Worm (Caenorhabditis elegans) whole organism, L1 larva: ENCODE data around the gene F57B7.2.
A peak's percentile ranks its signal among the peaks of the same experiment; 100 is the strongest.

Source experiments
- C04F5.9 ChIP-seq: sonication (generic microtip); optimal IDR thresholded peaks from 2 replicates; lab custom pipeline; 2016; ENCODE audit warnings: missing genetic modification characterization, missing compliant biosample characterization
- C16A3.4 ChIP-seq: fragments of 150-350 bp; optimal IDR thresholded peaks from 2 replicates; lab custom pipeline; 2014; ENCODE audit warnings: missing biosample characterization, missing genetic modification characterization
- aha-1 ChIP-seq: fragments of 150-350 bp; optimal IDR thresholded peaks from 2 replicates; lab custom pipeline; 2014; ENCODE audit warnings: missing biosample characterization, missing genetic modification characterization
- blmp-1 ChIP-seq: fragments of 150-350 bp; optimal IDR thresholded peaks from 2 replicates; lab custom pipeline; 2014; ENCODE audit warnings: missing biosample characterization, missing genetic modification characterization
- ceh-88 ChIP-seq: fragments of 200-800 bp; sonication (Bioruptor generic); IDR thresholded peaks from 2 replicates; pipeline ENCODE4 v1.3.6; 2022; ENCODE audit warnings: missing genetic modification characterization, missing compliant biosample characterization
- ces-1 ChIP-seq: fragments of 150-350 bp; optimal IDR thresholded peaks from 2 replicates; lab custom pipeline; 2014; ENCODE audit warnings: missing biosample characterization, missing genetic modification reagents, missing genetic modification characterization
- dpl-1 ChIP-seq, 3 experiments: fragments of 150-350 bp in 2 of 3; sonication (generic microtip) in 1 of 3; optimal IDR thresholded peaks; 2 replicates each; lab custom pipeline; 2014 to 2017; ENCODE audit warnings: missing biosample characterization in 3 of 3, missing genetic modification characterization in 3 of 3, missing genetic modification reagents in 3 of 3
- fos-1 ChIP-seq: fragments of 150-350 bp; optimal IDR thresholded peaks from 2 replicates; lab custom pipeline; 2014; ENCODE audit warnings: missing biosample characterization, missing genetic modification characterization
- grh-1 ChIP-seq: fragments of 200-800 bp; sonication (Bioruptor generic); IDR thresholded peaks from 2 replicates; pipeline ENCODE4 v1.3.6; 2022; ENCODE audit warnings: missing genetic modification reagents, missing genetic modification characterization, missing compliant biosample characterization
- hlh-17 ChIP-seq: fragments of 200-800 bp; sonication (Bioruptor generic); optimal IDR thresholded peaks from 2 replicates; lab custom pipeline; 2018; ENCODE audit warnings: missing genetic modification characterization, mild to moderate bottlenecking, missing compliant biosample characterization, moderate library complexity, borderline replicate concordance
- irx-1 ChIP-seq: sonication (generic microtip); optimal IDR thresholded peaks from 2 replicates; lab custom pipeline; 2016; ENCODE audit warnings: missing genetic modification characterization, missing compliant biosample characterization
- lin-14 ChIP-seq: fragments of 200-800 bp; sonication (Bioruptor generic); optimal IDR thresholded peaks from 2 replicates; lab custom pipeline; 2018; ENCODE audit warnings: mild to moderate bottlenecking, missing genetic modification characterization, moderate library complexity, missing compliant biosample characterization
- lin-15B ChIP-seq: fragments of 150-350 bp; sonication (generic microtip); optimal IDR thresholded peaks from 3 replicates; lab custom pipeline; 2014; ENCODE audit warnings: missing biosample characterization, missing genetic modification characterization
- lin-39 ChIP-seq: fragments of 150-350 bp; optimal IDR thresholded peaks from 2 replicates; lab custom pipeline; 2014; ENCODE audit warnings: missing biosample characterization, missing genetic modification reagents, missing genetic modification characterization
- mef-2 ChIP-seq: fragments of 150-350 bp; optimal IDR thresholded peaks from 2 replicates; lab custom pipeline; 2014; ENCODE audit warnings: missing biosample characterization, missing genetic modification characterization
- nhr-11 ChIP-seq: fragments of 150-350 bp; optimal IDR thresholded peaks from 2 replicates; lab custom pipeline; 2014; ENCODE audit warnings: missing biosample characterization, missing genetic modification characterization
- nhr-20 ChIP-seq: sonication (generic microtip); optimal IDR thresholded peaks from 2 replicates; lab custom pipeline; 2016; ENCODE audit warnings: mild to moderate bottlenecking, missing genetic modification characterization, missing compliant biosample characterization
- nhr-237 ChIP-seq: fragments of 150-350 bp; optimal IDR thresholded peaks from 2 replicates; lab custom pipeline; 2014; ENCODE audit warnings: missing biosample characterization, missing genetic modification characterization
- nhr-47 ChIP-seq: sonication (generic microtip); optimal IDR thresholded peaks from 2 replicates; lab custom pipeline; 2016; ENCODE audit warnings: mild to moderate bottlenecking, missing genetic modification characterization, moderate library complexity, missing compliant biosample characterization
- nhr-71 ChIP-seq: sonication (generic microtip); optimal IDR thresholded peaks from 2 replicates; lab custom pipeline; 2016; ENCODE audit warnings: mild to moderate bottlenecking, missing genetic modification characterization, moderate library complexity, missing compliant biosample characterization
- nhr-77 ChIP-seq: fragments of 150-350 bp; optimal IDR thresholded peaks from 2 replicates; lab custom pipeline; 2014; ENCODE audit warnings: missing biosample characterization, missing genetic modification characterization
- nhr-85 ChIP-seq: sonication (generic microtip); peaks from one replicate; lab custom pipeline; 2016; ENCODE audit warnings: missing genetic modification characterization, inconsistent platforms, missing compliant biosample characterization
- pag-3 ChIP-seq: sonication (generic microtip); optimal IDR thresholded peaks from 2 replicates; lab custom pipeline; 2017; ENCODE audit warnings: missing genetic modification characterization, mild to moderate bottlenecking, missing compliant biosample characterization, antibody characterized with exemption, borderline replicate concordance; ENCODE audit not compliant: insufficient read depth
- pax-3 ChIP-seq: fragments of 200-800 bp; sonication (Bioruptor generic); optimal IDR thresholded peaks from 2 replicates; lab custom pipeline; 2018; ENCODE audit warnings: mild to moderate bottlenecking, missing genetic modification characterization, moderate library complexity, missing compliant biosample characterization
- rnt-1 ChIP-seq: sonication (generic microtip); optimal IDR thresholded peaks from 2 replicates; lab custom pipeline; 2016; ENCODE audit warnings: mild to moderate bottlenecking, missing genetic modification characterization, moderate library complexity, missing compliant biosample characterization
- skn-1 ChIP-seq: fragments of 150-350 bp; optimal IDR thresholded peaks from 2 replicates; lab custom pipeline; 2014; ENCODE audit warnings: missing biosample characterization, missing genetic modification characterization
- snpc-4 ChIP-seq: fragments of 150-350 bp; optimal IDR thresholded peaks from 2 replicates; lab custom pipeline; 2014; ENCODE audit warnings: missing biosample characterization, missing genetic modification characterization
- snu-23 ChIP-seq: sonication (generic microtip); optimal IDR thresholded peaks from 2 replicates; lab custom pipeline; 2016; ENCODE audit warnings: missing genetic modification characterization, missing compliant biosample characterization
- sox-4 ChIP-seq: sonication (generic microtip); optimal IDR thresholded peaks from 2 replicates; lab custom pipeline; 2016; ENCODE audit warnings: missing genetic modification characterization, missing compliant biosample characterization
- sptf-1 ChIP-seq: fragments of 150-350 bp; optimal IDR thresholded peaks from 2 replicates; lab custom pipeline; 2014; ENCODE audit warnings: missing biosample characterization, missing genetic modification characterization
- sup-37 ChIP-seq: fragments of 200-800 bp; sonication (Bioruptor generic); optimal IDR thresholded peaks from 2 replicates; lab custom pipeline; 2018; ENCODE audit warnings: mild to moderate bottlenecking, missing genetic modification characterization, missing compliant biosample characterization
- unc-98 ChIP-seq: fragments of 200-800 bp; sonication (Bioruptor generic); IDR thresholded peaks from 2 replicates; pipeline ENCODE4 v1.3.6; 2022; ENCODE audit warnings: missing genetic modification characterization, missing compliant biosample characterization
- vab-15 ChIP-seq: sonication (generic microtip); optimal IDR thresholded peaks from 2 replicates; lab custom pipeline; 2017; ENCODE audit warnings: missing genotype, mild to moderate bottlenecking, missing genetic modification characterization, missing compliant biosample characterization
- xbp-1 ChIP-seq: sonication (generic microtip); optimal IDR thresholded peaks from 2 replicates; lab custom pipeline; 2016; ENCODE audit warnings: missing genetic modification characterization, missing compliant biosample characterization
- zip-4 ChIP-seq: fragments of 200-800 bp; sonication (Bioruptor generic); optimal IDR thresholded peaks from 2 replicates; lab custom pipeline; 2018; ENCODE audit warnings: mild to moderate bottlenecking, missing genetic modification characterization, moderate library complexity, missing compliant biosample characterization
- ztf-4 ChIP-seq: fragments of 150-350 bp; optimal IDR thresholded peaks from 2 replicates; lab custom pipeline; 2014; ENCODE audit warnings: missing biosample characterization, missing genetic modification characterization

F57B7.2 gene

ce11 chrV:11443503-11443902 lies at the start of gene F57B7.2:
Gene F57B7.2, minus strand, starts transcription at chrV:11443603.
- TF ChIP-seq lin-14: peak; percentile 38
- no peak for TF ChIP-seq dpl-1 (GFP tag; optimal IDR thresholded peaks at IDR 0.05; lab: Kevin White, UChicago)
- TF ChIP-seq sup-37 (GFP tag; lab: Kevin White, UChicago): no peak

- no peak for TF ChIP-seq skn-1
- TF ChIP-seq dpl-1 (GFP tag; optimal IDR thresholded peaks at IDR 0.05; lab: Kevin White, UChicago): no peak
- no peak for TF ChIP-seq nhr-11 (tag; lab: Kevin White, UChicago)
- no peak for TF ChIP-seq fos-1
- no peak for TF ChIP-seq ceh-88 (GFP tag; lab: Robert Waterston, UW)
- no peak for TF ChIP-seq sox-4 (tag; lab: Kevin White, UChicago)
- TF ChIP-seq unc-98: no peak
- TF ChIP-seq nhr-85 (tag; lab: Kevin White, UChicago): no peak
- no peak for TF ChIP-seq lin-14
- TF ChIP-seq nhr-77 (tag; lab: Kevin White, UChicago): no peak
- TF ChIP-seq snpc-4 (tag; lab: Kevin White, UChicago): no peak
- TF ChIP-seq lin-15B (tag; lab: Kevin White, UChicago): no peak
- no peak for TF ChIP-seq irx-1 (tag; lab: Kevin White, UChicago)
- no peak for TF ChIP-seq mef-2 (tag; lab: Kevin White, UChicago)
Observed at ce11 chrV:11492456-11492855, 49.1 kb upstream of the F57B7.2 start, which contains the start of gene T11F9.21. Gene T11F9.21, plus strand, starts transcription at chrV:11492756.

DNA sequence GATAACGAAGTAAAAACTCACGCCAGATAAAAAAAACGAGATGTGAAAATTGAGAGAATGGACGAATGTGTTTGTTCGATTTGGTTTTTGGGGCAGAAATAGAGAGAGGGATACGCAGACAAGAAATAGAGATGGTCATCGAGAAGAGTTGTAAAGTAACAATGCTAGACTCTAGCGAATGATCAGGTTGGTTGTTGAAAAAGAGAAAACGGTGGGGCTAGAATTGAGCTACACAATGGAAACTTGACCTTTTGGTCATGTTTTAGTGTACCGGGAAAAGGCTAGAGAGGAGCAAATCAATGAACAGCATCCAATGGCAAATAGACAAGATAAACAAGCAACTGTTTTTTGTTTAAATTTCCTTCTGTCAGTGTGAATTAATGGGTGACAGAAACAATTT lies 47.0 kb upstream of the F57B7.2 start, which contains the start of gene dhs-19:
Gene dhs-19, minus strand, starts transcription at position 101 of the 400 bp plus-strand sequence.
- TF ChIP-seq skn-1: no peak
- peak; percentile 20 for TF ChIP-seq rnt-1 (tag; lab: Kevin White, UChicago)
- no peak for TF ChIP-seq pax-3 (tag; lab: Kevin White, UChicago)
- TF ChIP-seq nhr-20 (tag; lab: Kevin White, UChicago): peak; percentile 21
- TF ChIP-seq zip-4 (GFP tag; lab: Kevin White, UChicago): no peak
- no peak for TF ChIP-seq xbp-1 (tag; lab: Kevin White, UChicago)
- TF ChIP-seq C16A3.4: no peak
- no peak for TF ChIP-seq sptf-1 (tag; lab: Kevin White, UChicago)
- TF ChIP-seq nhr-47 (tag; lab: Kevin White, UChicago): no peak
- TF ChIP-seq blmp-1 (tag; lab: Kevin White, UChicago): peak; percentile 18
- TF ChIP-seq ces-1 (GFP tag; lab: Kevin White, UChicago): no peak
- no peak for TF ChIP-seq lin-39
- no peak for TF ChIP-seq vab-15 (tag; lab: Kevin White, UChicago)

- no peak for TF ChIP-seq lin-39
- TF ChIP-seq nhr-85 (tag; lab: Kevin White, UChicago): no peak
- TF ChIP-seq ztf-4: no peak
- no peak for TF ChIP-seq nhr-77 (tag; lab: Kevin White, UChicago)
- TF ChIP-seq snu-23 (GFP tag; lab: Kevin White, UChicago): no peak
- TF ChIP-seq nhr-237: no peak
- TF ChIP-seq pag-3 (tag; lab: Kevin White, UChicago): no peak
- TF ChIP-seq nhr-47 (tag; lab: Kevin White, UChicago): no peak
- TF ChIP-seq hlh-17 (GFP tag; lab: Kevin White, UChicago): no peak
- no peak for TF ChIP-seq grh-1
- TF ChIP-seq nhr-71 (tag; lab: Kevin White, UChicago): no peak
- TF ChIP-seq C04F5.9 (tag; lab: Kevin White, UChicago): no peak
- no peak for TF ChIP-seq aha-1 (tag; lab: Kevin White, UChicago)
Observed at ce11 chrV:11488288-11488687, 44.9 kb upstream of the F57B7.2 start.
